Fruit fly (Drosophila melanogaster) whole organism, pupa: Measurements from ENCODE around the gene Pp2B-14D.

Experiments used
- CG10348 ChIP-seq: fragments of 200-800 bp; sonication (Bioruptor generic); IDR thresholded peaks from 2 replicates; pipeline ENCODE4 v1.3.6; 2022; ENCODE audit warnings: missing biosample characterization, missing genetic modification characterization
- CG12605 ChIP-seq: fragments of 200-800 bp; sonication (Bioruptor generic); IDR thresholded peaks from 2 replicates; pipeline ENCODE4 v1.3.6; 2022; ENCODE audit warnings: missing biosample characterization, missing genetic modification characterization
- CG14655 ChIP-seq: fragments of 200-800 bp; sonication (Bioruptor generic); optimal IDR thresholded peaks from 3 replicates; lab custom pipeline; 2017; ENCODE audit warnings: mild to moderate bottlenecking, missing biosample characterization, missing genetic modification reagents, missing genetic modification characterization
- CG15710 ChIP-seq: fragments of 200-800 bp; sonication (Bioruptor generic); optimal IDR thresholded peaks from 2 replicates; lab custom pipeline; 2018; ENCODE audit warnings: missing biosample characterization, mild to moderate bottlenecking, missing genetic modification characterization, moderate library complexity
- CG17806 ChIP-seq: fragments of 200-800 bp; sonication (Bioruptor generic); optimal IDR thresholded peaks from 2 replicates; lab custom pipeline; 2018; ENCODE audit warnings: missing biosample characterization, mild to moderate bottlenecking, missing genetic modification characterization, moderate library complexity
- CG32121 ChIP-seq: fragments of 200-800 bp; sonication (Bioruptor generic); IDR thresholded peaks from 2 replicates; pipeline ENCODE4 v1.3.6; 2022; ENCODE audit warnings: missing biosample characterization, missing genetic modification characterization
- CG34367 ChIP-seq: fragments of 200-800 bp; sonication (Bioruptor generic); optimal IDR thresholded peaks from 2 replicates; lab custom pipeline; 2018; ENCODE audit warnings: missing biosample characterization, mild to moderate bottlenecking, missing genetic modification characterization
- CG4496 ChIP-seq: fragments of 200-800 bp; sonication (Bioruptor generic); IDR thresholded peaks from 3 replicates; pipeline ENCODE4 v1.3.6; 2022; ENCODE audit warnings: missing biosample characterization, missing genetic modification characterization
- CG8159 ChIP-seq: fragments of 200-800 bp; sonication (Bioruptor generic); optimal IDR thresholded peaks from 3 replicates; lab custom pipeline; 2018; ENCODE audit warnings: missing biosample characterization, mild to moderate bottlenecking, missing genetic modification characterization, moderate library complexity
- CG8301 ChIP-seq: fragments of 200-800 bp; sonication (Bioruptor generic); optimal IDR thresholded peaks from 2 replicates; lab custom pipeline; 2018; ENCODE audit warnings: missing biosample characterization, mild to moderate bottlenecking, missing genetic modification characterization
- CG9948 ChIP-seq: fragments of 200-800 bp; sonication (Bioruptor generic); optimal IDR thresholded peaks from 2 replicates; lab custom pipeline; 2018; ENCODE audit warnings: missing biosample characterization, mild to moderate bottlenecking, missing genetic modification characterization, moderate library complexity
- EcR ChIP-seq: fragments of 200-800 bp; sonication (Bioruptor generic); optimal IDR thresholded peaks from 3 replicates; lab custom pipeline; 2019; ENCODE audit warnings: missing biosample characterization, missing genetic modification characterization, mild to moderate bottlenecking, moderate library complexity, missing genetic modification reagents
- fd96Ca ChIP-seq: fragments of 200-800 bp; sonication (Bioruptor generic); IDR thresholded peaks from 3 replicates; pipeline ENCODE4 v1.3.6; 2022; ENCODE audit warnings: missing biosample characterization, missing genetic modification characterization
- gl ChIP-seq: fragments of 200-800 bp; sonication (Bioruptor generic); optimal IDR thresholded peaks from 2 replicates; lab custom pipeline; 2018; ENCODE audit warnings: missing biosample characterization, mild to moderate bottlenecking, missing genetic modification characterization
- rn ChIP-seq: fragments of 200-800 bp; sonication (Bioruptor generic); IDR thresholded peaks from 2 replicates; pipeline ENCODE4 v1.3.6; 2022; ENCODE audit warnings: missing biosample characterization, missing genetic modification characterization

Pp2B-14D gene

DNA sequence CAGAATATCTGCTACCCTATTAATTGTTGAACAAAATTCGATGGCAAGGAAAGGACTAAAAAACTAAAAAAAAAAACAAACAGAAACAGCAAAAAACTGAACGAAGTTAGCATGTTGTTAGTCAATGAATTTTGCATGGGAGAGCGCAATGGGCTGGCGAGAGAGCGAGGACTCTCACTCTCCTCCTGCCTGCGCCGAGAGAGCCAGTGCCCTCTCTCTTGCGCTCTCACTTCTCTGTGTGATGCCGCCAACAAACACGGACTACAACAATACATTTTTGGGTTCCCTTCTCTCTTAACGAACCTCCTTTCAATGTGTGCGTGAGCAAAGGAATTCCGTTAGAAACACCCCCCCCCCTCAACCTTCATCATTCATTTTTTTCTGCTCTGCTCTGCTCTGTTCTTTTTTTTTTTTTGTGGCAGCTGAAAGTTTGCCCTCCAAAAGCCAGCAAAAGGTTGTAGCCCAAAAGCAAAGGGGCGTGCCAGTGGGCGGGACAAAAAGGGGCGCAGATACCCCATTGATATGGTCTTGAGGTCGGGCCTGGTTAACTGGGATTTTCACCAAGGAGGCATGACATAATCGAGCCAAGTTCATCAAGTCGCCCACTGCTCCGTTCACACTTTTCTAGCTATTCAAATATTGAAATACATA lies 33.6 kb downstream of the Pp2B-14D start:
- TF ChIP-seq CG4496 (GFP tag; lab: Robert Waterston, UW): 0 out of 3 replicates have a peak, but pooled peaks have one; percentile 29
- no peak for TF ChIP-seq CG32121 (GFP tag; lab: Robert Waterston, UW)

DNA sequence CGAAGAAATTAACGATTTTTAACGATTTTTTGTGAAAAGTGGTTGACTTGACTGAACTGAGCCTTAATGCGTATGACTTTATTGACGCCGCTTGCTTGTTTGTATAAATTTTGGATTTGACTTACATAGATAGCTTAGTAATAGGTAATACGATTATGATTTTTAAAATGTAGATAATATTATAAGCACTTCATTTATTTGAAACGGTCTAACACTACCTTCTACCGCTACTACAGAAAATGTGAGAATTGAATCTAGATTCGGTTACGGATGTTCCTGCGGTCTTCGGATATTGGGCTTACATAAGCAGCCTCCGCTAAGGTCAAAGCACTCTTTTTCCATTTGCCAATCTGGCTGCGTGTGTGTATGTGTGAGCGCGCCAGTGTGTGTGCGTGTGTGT lies 34.5 kb downstream of the Pp2B-14D start, which contains the start of gene Cnx14D:
Gene Cnx14D (minus strand): TSS at position 101 of the 400 bp plus-strand sequence.
- no peak for TF ChIP-seq EcR (GFP tag; lab: Kevin White, UChicago)
- no peak for TF ChIP-seq CG8301 (tag; lab: Kevin White, UChicago)
- no peak for TF ChIP-seq CG9948 (tag; lab: Kevin White, UChicago)
- TF ChIP-seq CG10348: no peak
- TF ChIP-seq rn (GFP tag; lab: Robert Waterston, UW): no peak
- no peak for TF ChIP-seq CG32121 (GFP tag; lab: Robert Waterston, UW)
- TF ChIP-seq CG34367 (tag; lab: Kevin White, UChicago): no peak
- no peak for TF ChIP-seq CG17806 (tag; lab: Kevin White, UChicago)
- TF ChIP-seq CG12605 (GFP tag; lab: Robert Waterston, UW): no peak
- no peak for TF ChIP-seq CG14655 (GFP tag; lab: Kevin White, UChicago)
- no peak for TF ChIP-seq CG8159 (tag; lab: Kevin White, UChicago)
- TF ChIP-seq fd96Ca (GFP tag; lab: Robert Waterston, UW): no peak
- no peak for TF ChIP-seq CG15710
- TF ChIP-seq gl (tag; lab: Kevin White, UChicago): no peak
